Fruit fly (Drosophila melanogaster) whole organism, embryonic: ENCODE measurements around the gene CG45045.
A peak's percentile ranks its signal among the peaks of the same experiment; 100 is the strongest.

Source experiments
- Bgb ChIP-seq: fragments of 200-800 bp; sonication (Bioruptor generic); IDR thresholded peaks from 2 replicates; pipeline ENCODE4 v1.3.6; 2022; ENCODE audit warnings: missing biosample characterization, missing genetic modification characterization; ENCODE audit not compliant: partially characterized antibody
- Bteb2 ChIP-seq: fragments of 200-800 bp; sonication (Bioruptor generic); optimal IDR thresholded peaks from 2 replicates; lab custom pipeline; 2016; ENCODE audit warnings: missing biosample characterization, missing genetic modification characterization
- CG10979 ChIP-seq: fragments of 200-800 bp; sonication (Bioruptor generic); optimal IDR thresholded peaks from 2 replicates; lab custom pipeline; 2018; ENCODE audit warnings: missing biosample characterization, mild to moderate bottlenecking, missing genetic modification characterization, moderate library complexity
- CG12104 ChIP-seq: fragments of 200-800 bp; sonication (Bioruptor generic); optimal IDR thresholded peaks from 3 replicates; lab custom pipeline; 2016; ENCODE audit warnings: missing biosample characterization, missing genetic modification characterization
- CG12219 ChIP-seq: fragments of 200-800 bp; sonication (Bioruptor generic); optimal IDR thresholded peaks from 3 replicates; lab custom pipeline; 2018; ENCODE audit warnings: missing biosample characterization, mild to moderate bottlenecking, missing genetic modification characterization
- CG12391 ChIP-seq: fragments of 200-800 bp; sonication (Bioruptor generic); optimal IDR thresholded peaks from 3 replicates; lab custom pipeline; 2018; ENCODE audit warnings: missing biosample characterization, mild to moderate bottlenecking, missing genetic modification characterization, moderate library complexity
- CG12659 ChIP-seq: fragments of 200-800 bp; sonication (Bioruptor generic); optimal IDR thresholded peaks from 3 replicates; lab custom pipeline; 2017; ENCODE audit warnings: mild to moderate bottlenecking, missing biosample characterization, missing genetic modification reagents, missing genetic modification characterization
- CG14014 ChIP-seq: fragments of 200-800 bp; sonication (Bioruptor generic); IDR thresholded peaks from 2 replicates; pipeline ENCODE4 v1.3.6; 2022; ENCODE audit warnings: missing biosample characterization, missing genetic modification characterization
- CG14710 ChIP-seq: fragments of 200-800 bp; sonication (Bioruptor generic); optimal IDR thresholded peaks from 3 replicates; lab custom pipeline; 2019; ENCODE audit warnings: missing biosample characterization, mild to moderate bottlenecking, missing genetic modification characterization, moderate library complexity
- CG16863 ChIP-seq: fragments of 200-800 bp; sonication (Bioruptor generic); optimal IDR thresholded peaks from 3 replicates; lab custom pipeline; 2016; ENCODE audit warnings: missing biosample characterization, missing genetic modification characterization
- CG2120 ChIP-seq: fragments of 200-800 bp; sonication (Bioruptor generic); optimal IDR thresholded peaks from 3 replicates; lab custom pipeline; 2016; ENCODE audit warnings: missing biosample characterization, missing genetic modification characterization
- CG2712 ChIP-seq: fragments of 200-800 bp; optimal IDR thresholded peaks from 3 replicates; lab custom pipeline; 2019; ENCODE audit warnings: missing biosample characterization, mild to moderate bottlenecking, missing genetic modification characterization, moderate library complexity
- CG31224 ChIP-seq: fragments of 200-800 bp; sonication (Bioruptor generic); IDR thresholded peaks from 2 replicates; pipeline ENCODE4 v1.3.6; 2022; ENCODE audit warnings: missing biosample characterization, missing genetic modification characterization
- CG33213 ChIP-seq: fragments of 200-800 bp; sonication (Bioruptor generic); optimal IDR thresholded peaks from 3 replicates; lab custom pipeline; 2016; ENCODE audit warnings: missing biosample characterization, missing genetic modification characterization
- CG34224 ChIP-seq: fragments of 200-800 bp; sonication (Bioruptor generic); IDR thresholded peaks from 3 replicates; pipeline ENCODE4 v1.3.6; 2022; ENCODE audit warnings: missing biosample characterization, missing genetic modification characterization; ENCODE audit not compliant: partially characterized antibody
- CG4707 ChIP-seq: fragments of 200-800 bp; sonication (Bioruptor generic); optimal IDR thresholded peaks from 2 replicates; lab custom pipeline; 2018; ENCODE audit warnings: missing biosample characterization, mild to moderate bottlenecking, missing genetic modification characterization, moderate library complexity
- CG6175 ChIP-seq: fragments of 200-800 bp; sonication (Bioruptor generic); IDR thresholded peaks from 3 replicates; pipeline ENCODE4 v1.3.6; 2022; ENCODE audit warnings: missing biosample characterization, missing genetic modification characterization
- CG7745 ChIP-seq: fragments of 200-800 bp; sonication (Bioruptor generic); optimal IDR thresholded peaks from 2 replicates; lab custom pipeline; 2018; ENCODE audit warnings: missing biosample characterization, mild to moderate bottlenecking, missing genetic modification characterization, moderate library complexity
- CG9727 ChIP-seq: fragments of 200-800 bp; sonication (Bioruptor generic); optimal IDR thresholded peaks from 3 replicates; lab custom pipeline; 2017; ENCODE audit warnings: missing biosample characterization, mild to moderate bottlenecking, missing genetic modification characterization
- CoRest ChIP-seq: fragments of 200-800 bp; sonication (Bioruptor generic); optimal IDR thresholded peaks from 3 replicates; lab custom pipeline; 2018; ENCODE audit warnings: missing biosample characterization, mild to moderate bottlenecking, missing genetic modification characterization, moderate library complexity
- CrebB ChIP-seq: fragments of 200-800 bp; sonication (Bioruptor generic); optimal IDR thresholded peaks from 3 replicates; lab custom pipeline; 2018; ENCODE audit warnings: missing biosample characterization, mild to moderate bottlenecking, missing genetic modification characterization
- Dek ChIP-seq: fragments of 200-800 bp; sonication (Bioruptor generic); optimal IDR thresholded peaks from 3 replicates; lab custom pipeline; 2019; ENCODE audit warnings: missing biosample characterization, mild to moderate bottlenecking, missing genetic modification characterization, moderate library complexity
- Dp ChIP-seq: fragments of 200-800 bp; sonication (Bioruptor generic); optimal IDR thresholded peaks from 2 replicates; lab custom pipeline; 2018; ENCODE audit warnings: missing biosample characterization, mild to moderate bottlenecking, missing genetic modification characterization, moderate library complexity
- E2f2 ChIP-seq: fragments of 200-800 bp; sonication (Bioruptor generic); IDR thresholded peaks from 2 replicates; pipeline ENCODE4 v1.3.6; 2022; ENCODE audit warnings: missing biosample characterization, missing genetic modification characterization
- Hmx ChIP-seq: fragments of 200-800 bp; sonication (Bioruptor generic); optimal IDR thresholded peaks from 2 replicates; lab custom pipeline; 2016; ENCODE audit warnings: missing biosample characterization, missing genetic modification characterization
- Hr3 ChIP-seq: fragments of 200-800 bp; sonication (Bioruptor generic); optimal IDR thresholded peaks from 3 replicates; lab custom pipeline; 2016; ENCODE audit warnings: missing biosample characterization, missing genetic modification characterization
- MESR4 ChIP-seq: fragments of 200-800 bp; sonication (Bioruptor generic); optimal IDR thresholded peaks from 2 replicates; lab custom pipeline; 2018; ENCODE audit warnings: missing biosample characterization, mild to moderate bottlenecking, missing genetic modification characterization, moderate library complexity
- Max ChIP-seq: fragments of 200-800 bp; sonication (Bioruptor generic); optimal IDR thresholded peaks from 2 replicates; lab custom pipeline; 2016; ENCODE audit warnings: missing biosample characterization, mild to moderate bottlenecking, missing genetic modification characterization
- NC2β ChIP-seq: fragments of 200-800 bp; sonication (Bioruptor generic); optimal IDR thresholded peaks from 2 replicates; lab custom pipeline; 2016; ENCODE audit warnings: missing biosample characterization, missing genetic modification characterization
- Nf-YC ChIP-seq: fragments of 200-800 bp; optimal IDR thresholded peaks from 3 replicates; lab custom pipeline; 2019; ENCODE audit warnings: missing biosample characterization, mild to moderate bottlenecking, missing genetic modification characterization, moderate library complexity
- Oli ChIP-seq: fragments of 200-800 bp; sonication (Bioruptor generic); optimal IDR thresholded peaks from 2 replicates; lab custom pipeline; 2018; ENCODE audit warnings: missing biosample characterization, mild to moderate bottlenecking, missing genetic modification characterization, moderate library complexity
- Sin3A ChIP-seq: fragments of >200 bp; optimal IDR thresholded peaks from 2 replicates; lab custom pipeline; 2018
- Stat92E ChIP-seq, 3 experiments: fragments of >200 bp in 2 of 3; fragments of 200-800 bp in 1 of 3; sonication (Bioruptor generic) in 1 of 3; optimal IDR thresholded peaks; 2 replicates each; lab custom pipeline; 2017 to 2019; ENCODE audit warnings: missing biosample characterization in 3 of 3, missing genetic modification characterization in 3 of 3, mild to moderate bottlenecking in 1 of 3, moderate library complexity in 1 of 3
- abd-A ChIP-seq: fragments of 200-800 bp; sonication (Bioruptor generic); optimal IDR thresholded peaks from 3 replicates; lab custom pipeline; 2019; ENCODE audit warnings: missing biosample characterization, mild to moderate bottlenecking, missing genetic modification characterization, moderate library complexity
- bbx ChIP-seq: fragments of 200-800 bp; sonication (Bioruptor generic); IDR thresholded peaks from 2 replicates; pipeline ENCODE4 v1.3.6; 2022; ENCODE audit warnings: missing biosample characterization, missing genetic modification characterization; ENCODE audit not compliant: partially characterized antibody
- bsh ChIP-seq, 2 experiments: fragments of 200-800 bp; sonication (Bioruptor generic); optimal IDR thresholded peaks; 2 replicates each; lab custom pipeline; 2017 to 2018; ENCODE audit warnings: mild to moderate bottlenecking in 2 of 2, missing biosample characterization in 2 of 2, missing genetic modification characterization in 2 of 2, moderate library complexity in 1 of 2
- dmrt99B ChIP-seq: fragments of 200-800 bp; sonication (Bioruptor generic); optimal IDR thresholded peaks from 2 replicates; lab custom pipeline; 2018; ENCODE audit warnings: missing biosample characterization, mild to moderate bottlenecking, missing genetic modification characterization, moderate library complexity
- ham ChIP-seq: fragments of 200-800 bp; sonication (Bioruptor generic); IDR thresholded peaks from 2 replicates; pipeline ENCODE4 v1.3.6; 2022; ENCODE audit warnings: missing biosample characterization, missing genetic modification characterization
- lilli ChIP-seq: fragments of 200-800 bp; sonication (Bioruptor generic); optimal IDR thresholded peaks from 3 replicates; lab custom pipeline; 2016; ENCODE audit warnings: missing biosample characterization, missing genetic modification characterization
- lov ChIP-seq, 2 experiments: fragments of 200-800 bp in 1 of 2; fragments of >200 bp in 1 of 2; sonication (Bioruptor generic) in 1 of 2; IDR thresholded peaks in 1 of 2; optimal IDR thresholded peaks in 1 of 2; 2 replicates in 1 of 2; 3 replicates in 1 of 2; pipeline versions ENCODE4 v1.3.6 to Lab custom; 2017 to 2022; ENCODE audit warnings: missing biosample characterization in 1 of 2, missing genetic modification characterization in 1 of 2
- mam ChIP-seq: fragments of 200-800 bp; sonication (Bioruptor generic); optimal IDR thresholded peaks from 3 replicates; lab custom pipeline; 2016; ENCODE audit warnings: missing biosample characterization, missing genetic modification characterization
- nmo ChIP-seq: fragments of 200-800 bp; sonication (Bioruptor generic); optimal IDR thresholded peaks from 2 replicates; lab custom pipeline; 2018; ENCODE audit warnings: missing biosample characterization, mild to moderate bottlenecking, missing genetic modification characterization, moderate library complexity
- org-1 ChIP-seq: fragments of 200-800 bp; sonication (Bioruptor generic); optimal IDR thresholded peaks from 2 replicates; lab custom pipeline; 2017; ENCODE audit warnings: missing biosample characterization, missing genetic modification characterization
- prd ChIP-seq, 3 experiments: fragments of >200 bp in 2 of 3; fragments of 200-800 bp in 1 of 3; sonication (Bioruptor generic) in 1 of 3; optimal IDR thresholded peaks in 2 of 3; IDR thresholded peaks in 1 of 3; 2 replicates in 2 of 3; 3 replicates in 1 of 3; pipeline versions ENCODE4 v1.3.6 to Lab custom; 2017 to 2022; ENCODE audit warnings: missing biosample characterization in 1 of 3, missing genetic modification characterization in 1 of 3
- ro ChIP-seq: fragments of 200-800 bp; sonication (Bioruptor generic); IDR thresholded peaks from 2 replicates; pipeline ENCODE4 v1.3.6; 2022; ENCODE audit warnings: missing biosample characterization, missing genetic modification characterization
- so ChIP-seq: fragments of 200-800 bp; sonication (Bioruptor generic); IDR thresholded peaks from 3 replicates; pipeline ENCODE4 v1.3.6; 2022; ENCODE audit warnings: missing biosample characterization, missing genetic modification characterization
- sug ChIP-seq: fragments of 200-800 bp; optimal IDR thresholded peaks from 2 replicates; lab custom pipeline; 2019; ENCODE audit warnings: missing biosample characterization, mild to moderate bottlenecking, missing genetic modification characterization, moderate library complexity
- tgo ChIP-seq: fragments of 200-800 bp; sonication (Bioruptor generic); IDR thresholded peaks from 3 replicates; pipeline ENCODE4 v1.3.6; 2022; ENCODE audit warnings: missing biosample characterization, missing genetic modification characterization
- tio ChIP-seq: fragments of 200-800 bp; sonication (Bioruptor generic); optimal IDR thresholded peaks from 2 replicates; lab custom pipeline; 2017; ENCODE audit warnings: missing biosample characterization, missing genetic modification characterization, inconsistent platforms
- tll ChIP-seq, 2 experiments: fragments of 200-800 bp in 1 of 2; fragments of >200 bp in 1 of 2; sonication (Bioruptor generic) in 1 of 2; optimal IDR thresholded peaks; 2 replicates each; lab custom pipeline; 2017 to 2019; ENCODE audit warnings: missing biosample characterization in 2 of 2, missing genetic modification characterization in 2 of 2, mild to moderate bottlenecking in 1 of 2, moderate library complexity in 1 of 2

Gene CG45045

dm6 chr3R:17686875-17687274 is 19.5 kb downstream of the CG45045 start, which contains the start of gene CG31249 (continued):
- TF ChIP-seq nmo (GFP tag; lab: Kevin White, UChicago) (no peak), tll (GFP tag; optimal IDR thresholded peaks at IDR 0.05; lab: Kevin White, UChicago) (no peak), CG12659 (GFP tag; lab: Kevin White, UChicago) (peak; percentile 69), CG31224 (no peak), bsh (GFP tag; optimal IDR thresholded peaks at IDR 0.05; lab: Kevin White, UChicago) (no peak), so (GFP tag; lab: Robert Waterston, UW) (no peak), CG2120 (GFP tag; lab: Kevin White, UChicago) (peak; percentile 54), CG2712 (peak; percentile 4), tio (GFP tag; lab: Kevin White, UChicago) (no peak), MESR4 (GFP tag; lab: Kevin White, UChicago) (peak; percentile 46), CG9727 (no peak), CG34224 (GFP tag; lab: Robert Waterston, UW) (peak; percentile 83), NC2β (no peak), Sin3A (no peak), bbx (GFP tag; lab: Robert Waterston, UW) (peak; percentile 63), prd (optimal IDR thresholded peaks at IDR 0.05; lab: Kevin White, UChicago) (no peak), prd (GFP tag; IDR thresholded peaks at IDR 0.05; lab: Robert Waterston, UW) (no peak), CG7745 (tag; lab: Kevin White, UChicago) (no peak), Oli (tag; lab: Kevin White, UChicago) (no peak), lilli (GFP tag; lab: Kevin White, UChicago) (peak; percentile 44), Max (no peak), Bgb (GFP tag; lab: Robert Waterston, UW) (peak; percentile 80), CoRest (tag; lab: Kevin White, UChicago) (peak; percentile 26), abd-A (tag; lab: Kevin White, UChicago) (no peak), Nf-YC (tag; lab: Kevin White, UChicago) (no peak), tgo (GFP tag; lab: Robert Waterston, UW) (no peak), Dp (GFP tag; lab: Kevin White, UChicago) (peak; percentile 45), CG4707 (GFP tag; lab: Kevin White, UChicago) (no peak), CG12104 (GFP tag; lab: Kevin White, UChicago) (no peak), dmrt99B (no peak), E2f2 (GFP tag; lab: Robert Waterston, UW) (peak; percentile 32; the same call in 1 of the 2 replicates), org-1 (no peak), lov (optimal IDR thresholded peaks at IDR 0.05; lab: Kevin White, UChicago) (no peak), lov (GFP tag; IDR thresholded peaks at IDR 0.05; lab: Robert Waterston, UW) (no peak), CG16863 (GFP tag; lab: Kevin White, UChicago) (no peak), CG12391 (tag; lab: Kevin White, UChicago) (peak; percentile 43), Hmx (GFP tag; lab: Kevin White, UChicago) (no peak), CG33213 (no peak), sug (tag; lab: Kevin White, UChicago) (no peak), CG10979 (tag; lab: Kevin White, UChicago) (no peak), Stat92E (GFP tag; optimal IDR thresholded peaks at IDR 0.05; lab: Kevin White, UChicago) (no peak), Hr3 (no peak), mam (GFP tag; lab: Kevin White, UChicago) (no peak), CG14710 (tag; lab: Kevin White, UChicago) (peak; percentile 18), CG14014 (no peak), Bteb2 (no peak), ro (GFP tag; lab: Robert Waterston, UW) (no peak), Dek (tag; lab: Kevin White, UChicago) (no peak), CG12219 (GFP tag; lab: Kevin White, UChicago) (no peak), CrebB (tag; lab: Kevin White, UChicago) (no peak), ham (GFP tag; lab: Robert Waterston, UW) (no peak), CG6175 (GFP tag; lab: Robert Waterston, UW) (no peak)
